Fruit fly (Drosophila melanogaster) whole organism, embryonic: Measurements from ENCODE around the gene dbo.

Source experiments
- Abd-B ChIP-seq: fragments of 200-800 bp; sonication (Bioruptor generic); optimal IDR thresholded peaks from 2 replicates; lab custom pipeline; 2018; ENCODE audit warnings: missing biosample characterization, mild to moderate bottlenecking, missing genetic modification characterization, moderate library complexity
- CG16779 ChIP-seq: fragments of 200-800 bp; sonication (Bioruptor generic); IDR thresholded peaks from 2 replicates; pipeline ENCODE4 v1.3.6; 2022; ENCODE audit warnings: missing biosample characterization, missing genetic modification characterization
- CG18262 ChIP-seq: fragments of 200-800 bp; optimal IDR thresholded peaks from 3 replicates; lab custom pipeline; 2019; ENCODE audit warnings: missing biosample characterization, mild to moderate bottlenecking, missing genetic modification characterization, moderate library complexity
- CG8478 ChIP-seq: fragments of >200 bp; optimal IDR thresholded peaks from 2 replicates; lab custom pipeline; 2018
- ap ChIP-seq: fragments of 200-800 bp; sonication (Bioruptor generic); IDR thresholded peaks from 2 replicates; pipeline ENCODE4 v1.3.6; 2022; ENCODE audit warnings: missing biosample characterization, missing genetic modification characterization
- bbx ChIP-seq: fragments of 200-800 bp; sonication (Bioruptor generic); IDR thresholded peaks from 2 replicates; pipeline ENCODE4 v1.3.6; 2022; ENCODE audit warnings: missing biosample characterization, missing genetic modification characterization; ENCODE audit not compliant: partially characterized antibody
- psq ChIP-seq: fragments of 200-800 bp; sonication (Bioruptor generic); optimal IDR thresholded peaks from 2 replicates; lab custom pipeline; 2017; ENCODE audit warnings: missing biosample characterization, missing genetic modification characterization

DNA sequence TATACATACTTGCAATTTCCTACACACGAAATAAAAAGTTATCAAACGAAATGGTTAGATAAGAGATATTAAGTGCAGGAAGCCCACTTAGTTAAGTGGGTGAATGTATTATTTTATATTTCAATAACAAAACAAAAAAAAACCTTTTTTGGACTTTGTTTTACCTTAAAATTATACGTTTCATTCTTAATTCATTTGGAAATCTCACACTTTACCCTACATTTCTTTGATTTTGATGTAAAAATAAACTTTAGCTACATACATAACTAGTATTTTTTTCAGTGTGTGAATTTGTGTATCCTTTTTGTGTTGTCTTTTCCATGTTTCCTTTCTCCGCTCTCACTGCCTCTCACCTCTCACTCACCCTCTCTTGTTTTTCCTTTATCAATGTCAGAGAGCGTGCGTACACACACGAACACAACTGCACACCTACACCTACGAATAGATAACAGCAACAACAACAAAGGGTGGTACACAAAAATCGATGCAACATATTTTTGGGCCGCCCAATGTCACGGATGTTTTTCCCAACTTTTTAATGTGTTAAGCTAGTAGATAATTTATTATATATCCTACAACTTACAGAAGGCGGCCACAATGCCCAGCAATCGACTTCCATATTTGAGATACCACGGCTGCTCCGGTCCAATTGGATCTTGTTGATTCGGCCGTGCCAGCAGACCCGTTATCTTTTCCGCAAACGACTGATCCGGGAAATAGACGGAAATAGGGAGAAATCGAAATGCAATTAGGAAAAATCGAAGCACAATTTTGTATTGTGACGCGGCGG is 11.1 kb upstream of the dbo start:
- TF ChIP-seq CG8478 = no peak
- no peak for TF ChIP-seq bbx (GFP tag; lab: Robert Waterston, UW)
- no peak for TF ChIP-seq Abd-B (GFP tag; lab: Kevin White, UChicago)
- TF ChIP-seq CG18262 (tag; lab: Kevin White, UChicago) = peak; percentile 73
- TF ChIP-seq CG16779 = no peak
- no peak for TF ChIP-seq ap (GFP tag; lab: Robert Waterston, UW)
- TF ChIP-seq psq = peak; percentile 80
